Worm (Caenorhabditis elegans) whole organism, L4 larva: ENCODE results near the gene dohh-1.
A peak's percentile ranks its signal among the peaks of the same experiment; 100 is the strongest.

ENCODE experiments used
- F37D6.2 ChIP-seq: sonication (generic microtip); optimal IDR thresholded peaks from 2 replicates; lab custom pipeline; 2016; ENCODE audit warnings: mild to moderate bottlenecking, missing genetic modification characterization, missing compliant biosample characterization
- F49E8.2 ChIP-seq: sonication (generic microtip); optimal IDR thresholded peaks from 2 replicates; lab custom pipeline; 2016; ENCODE audit warnings: missing compliant biosample characterization, mild to moderate bottlenecking, missing genetic modification characterization, borderline replicate concordance
- T26A8.4 ChIP-seq: fragments of 200-800 bp; sonication (Bioruptor generic); IDR thresholded peaks from 2 replicates; pipeline ENCODE4 v1.3.6; 2022; ENCODE audit warnings: missing genetic modification characterization, missing compliant biosample characterization
- Y75B8A.6 ChIP-seq: fragments of 200-800 bp; sonication (Bioruptor generic); IDR thresholded peaks from 2 replicates; pipeline ENCODE4 v1.3.6; 2022; ENCODE audit warnings: missing genetic modification reagents, missing genetic modification characterization, missing compliant biosample characterization
- aha-1 ChIP-seq: fragments of 150-350 bp; peaks from one replicate; lab custom pipeline; 2014; ENCODE audit warnings: missing biosample characterization, missing genetic modification characterization
- aly-2 ChIP-seq: sonication (generic microtip); optimal IDR thresholded peaks from 2 replicates; lab custom pipeline; 2018; ENCODE audit warnings: missing biosample characterization, missing genetic modification characterization
- ama-1 ChIP-seq: fragments of 150-350 bp; optimal IDR thresholded peaks from 2 replicates; lab custom pipeline; 2014; ENCODE audit warnings: inconsistent platforms, mixed read lengths
- arid-1 ChIP-seq: fragments of 200-800 bp; sonication (Bioruptor generic); conservative IDR thresholded peaks from 2 replicates; pipeline ENCODE4 v1.3.6; 2022; ENCODE audit warnings: missing genetic modification reagents, missing genetic modification characterization, missing compliant biosample characterization
- attf-4 ChIP-seq: sonication (generic microtip); optimal IDR thresholded peaks from 3 replicates; lab custom pipeline; 2017; ENCODE audit warnings: missing biosample characterization, missing genetic modification characterization
- ceh-44 ChIP-seq: fragments of 200-800 bp; sonication (Bioruptor generic); IDR thresholded peaks from 2 replicates; pipeline ENCODE4 v1.3.6; 2022; ENCODE audit warnings: missing genetic modification reagents, missing genetic modification characterization, missing compliant biosample characterization
- ceh-62 ChIP-seq: sonication (generic microtip); optimal IDR thresholded peaks from 2 replicates; lab custom pipeline; 2017; ENCODE audit warnings: missing biosample characterization, missing genetic modification characterization
- ceh-82 ChIP-seq: sonication (generic microtip); optimal IDR thresholded peaks from 2 replicates; lab custom pipeline; 2017; ENCODE audit warnings: missing biosample characterization, missing genetic modification characterization
- cey-2 ChIP-seq: sonication (generic microtip); optimal IDR thresholded peaks from 3 replicates; lab custom pipeline; 2017; ENCODE audit warnings: missing genetic modification characterization, mild to moderate bottlenecking, missing compliant biosample characterization, antibody characterized with exemption, borderline replicate concordance; ENCODE audit not compliant: insufficient read depth
- daf-19 ChIP-seq: fragments of 200-800 bp; sonication (Bioruptor generic); conservative IDR thresholded peaks from 2 replicates; pipeline ENCODE4 v1.3.6; 2022; ENCODE audit warnings: missing genetic modification characterization, missing compliant biosample characterization
- daf-8 ChIP-seq: fragments of 200-800 bp; sonication (Bioruptor generic); IDR thresholded peaks from 2 replicates; pipeline ENCODE4 v1.3.6; 2022; ENCODE audit warnings: missing genetic modification characterization, missing compliant biosample characterization
- dmd-6 ChIP-seq: fragments of 200-800 bp; sonication (Bioruptor generic); IDR thresholded peaks from 2 replicates; pipeline ENCODE4 v1.3.6; 2022; ENCODE audit warnings: missing genetic modification reagents, missing genetic modification characterization, missing compliant biosample characterization
- dmd-8 ChIP-seq: fragments of 200-800 bp; sonication (Bioruptor generic); IDR thresholded peaks from 2 replicates; pipeline ENCODE4 v1.3.6; 2022; ENCODE audit warnings: missing genetic modification characterization, missing compliant biosample characterization
- duxl-1 ChIP-seq: sonication (generic microtip); optimal IDR thresholded peaks from 2 replicates; lab custom pipeline; 2016; ENCODE audit warnings: mild to moderate bottlenecking, missing genetic modification characterization, moderate library complexity, missing compliant biosample characterization; ENCODE audit not compliant: poor library complexity
- dve-1 ChIP-seq: sonication (generic microtip); optimal IDR thresholded peaks from 2 replicates; lab custom pipeline; 2017; ENCODE audit warnings: antibody characterized with exemption, mild to moderate bottlenecking, missing genetic modification characterization, missing compliant biosample characterization; ENCODE audit not compliant: insufficient read depth
- egl-43 ChIP-seq: fragments of 200-800 bp; sonication (Bioruptor generic); IDR thresholded peaks from 2 replicates; pipeline ENCODE4 v1.3.6; 2022; ENCODE audit warnings: missing genetic modification reagents, missing genetic modification characterization, missing compliant biosample characterization
- fos-1 ChIP-seq: fragments of 150-350 bp; optimal IDR thresholded peaks from 2 replicates; lab custom pipeline; 2014; ENCODE audit warnings: missing biosample characterization, missing genetic modification characterization
- hlh-11 ChIP-seq: fragments of 200-800 bp; sonication (Bioruptor generic); optimal IDR thresholded peaks from 2 replicates; lab custom pipeline; 2018; ENCODE audit warnings: mild to moderate bottlenecking, missing genetic modification characterization, missing compliant biosample characterization
- hmg-1.1 ChIP-seq: fragments of 200-800 bp; sonication (Bioruptor generic); IDR thresholded peaks from 2 replicates; pipeline ENCODE4 v1.3.6; 2022; ENCODE audit warnings: missing genetic modification reagents, missing genetic modification characterization, missing compliant biosample characterization
- jun-1 ChIP-seq: fragments of 150-350 bp; optimal IDR thresholded peaks from 2 replicates; lab custom pipeline; 2014; ENCODE audit warnings: missing biosample characterization, missing genetic modification reagents, missing genetic modification characterization
- lin-1 ChIP-seq: fragments of 200-800 bp; sonication (Bioruptor generic); IDR thresholded peaks from 2 replicates; pipeline ENCODE4 v1.3.6; 2022; ENCODE audit warnings: missing genetic modification reagents, missing genetic modification characterization, missing compliant biosample characterization
- lin-29 ChIP-seq: fragments of 200-800 bp; sonication (Bioruptor generic); IDR thresholded peaks from 2 replicates; pipeline ENCODE4 v1.3.6; 2022; ENCODE audit warnings: missing genetic modification reagents, missing genetic modification characterization, missing compliant biosample characterization
- lin-38 ChIP-seq: fragments of 200-800 bp; sonication (Bioruptor generic); IDR thresholded peaks from 2 replicates; pipeline ENCODE4 v1.3.6; 2022; ENCODE audit warnings: missing genetic modification reagents, missing genetic modification characterization, missing compliant biosample characterization
- madf-9 ChIP-seq: fragments of 200-800 bp; sonication (Bioruptor generic); conservative IDR thresholded peaks from 2 replicates; pipeline ENCODE4 v1.3.6; 2022; ENCODE audit warnings: missing genetic modification reagents, missing genetic modification characterization, missing compliant biosample characterization
- mdl-1 ChIP-seq, 2 experiments: fragments of 150-350 bp in 1 of 2; sonication (generic microtip) in 1 of 2; optimal IDR thresholded peaks; 2 replicates each; lab custom pipeline; 2014 to 2017; ENCODE audit warnings: missing biosample characterization in 2 of 2, missing genetic modification characterization in 2 of 2
- mxl-3 ChIP-seq: fragments of 200-800 bp; sonication (Bioruptor generic); optimal IDR thresholded peaks from 2 replicates; lab custom pipeline; 2018; ENCODE audit warnings: mild to moderate bottlenecking, missing genetic modification characterization, missing compliant biosample characterization
- nhr-10 ChIP-seq: fragments of 150-350 bp; optimal IDR thresholded peaks from 2 replicates; lab custom pipeline; 2014; ENCODE audit warnings: missing biosample characterization, missing genetic modification characterization
- nhr-102 ChIP-seq: sonication (generic microtip); optimal IDR thresholded peaks from 2 replicates; lab custom pipeline; 2016; ENCODE audit warnings: mild to moderate bottlenecking, missing genetic modification characterization, moderate library complexity, missing compliant biosample characterization
- nhr-111 ChIP-seq: fragments of 200-800 bp; sonication (Bioruptor generic); optimal IDR thresholded peaks from 2 replicates; lab custom pipeline; 2018; ENCODE audit warnings: mild to moderate bottlenecking, missing genetic modification characterization, missing compliant biosample characterization
- nhr-237 ChIP-seq: sonication (generic microtip); optimal IDR thresholded peaks from 2 replicates; lab custom pipeline; 2017; ENCODE audit warnings: missing biosample characterization, missing genetic modification characterization
- nhr-25 ChIP-seq: sonication (generic microtip); optimal IDR thresholded peaks from 2 replicates; lab custom pipeline; 2017; ENCODE audit warnings: missing genetic modification characterization, mild to moderate bottlenecking, missing compliant biosample characterization, antibody characterized with exemption, moderate library complexity, borderline replicate concordance; ENCODE audit not compliant: insufficient read depth
- nhr-41 ChIP-seq: fragments of 200-800 bp; sonication (Bioruptor generic); IDR thresholded peaks from 2 replicates; pipeline ENCODE4 v1.3.6; 2022; ENCODE audit warnings: missing genetic modification reagents, missing genetic modification characterization, missing compliant biosample characterization
- nhr-48 ChIP-seq: sonication (generic microtip); optimal IDR thresholded peaks from 2 replicates; lab custom pipeline; 2016; ENCODE audit warnings: mild to moderate bottlenecking, missing genetic modification characterization, missing compliant biosample characterization
- nhr-6 ChIP-seq: fragments of 150-350 bp; optimal IDR thresholded peaks from 2 replicates; lab custom pipeline; 2014; ENCODE audit warnings: missing biosample characterization, missing genetic modification characterization
- rbr-2 ChIP-seq: sonication (generic microtip); optimal IDR thresholded peaks from 2 replicates; lab custom pipeline; 2016; ENCODE audit warnings: missing genotype, missing genetic modification characterization, missing compliant biosample characterization
- sdz-12 ChIP-seq: fragments of 200-800 bp; sonication (Bioruptor generic); optimal IDR thresholded peaks from 2 replicates; lab custom pipeline; 2018; ENCODE audit warnings: mild to moderate bottlenecking, missing genetic modification characterization, missing compliant biosample characterization
- set-16 ChIP-seq: fragments of 200-800 bp; sonication (Bioruptor generic); IDR thresholded peaks from 2 replicates; pipeline ENCODE4 v1.3.6; 2022; ENCODE audit warnings: missing genetic modification reagents, missing genetic modification characterization, missing compliant biosample characterization
- skn-1 ChIP-seq: fragments of 150-350 bp; optimal IDR thresholded peaks from 2 replicates; lab custom pipeline; 2014; ENCODE audit warnings: missing biosample characterization, missing genetic modification characterization
- spr-1 ChIP-seq: sonication (generic microtip); optimal IDR thresholded peaks from 2 replicates; lab custom pipeline; 2016; ENCODE audit warnings: mild to moderate bottlenecking, missing genetic modification characterization, missing compliant biosample characterization
- unc-62 ChIP-seq, 3 experiments: fragments of 150-350 bp in 1 of 3; sonication (generic microtip); optimal IDR thresholded peaks in 2 of 3; peaks in 1 of 3; 1 replicate in 1 of 3; 2 replicates in 2 of 3; lab custom pipeline; 2014 to 2017; ENCODE audit warnings: missing biosample characterization in 3 of 3, missing genetic modification characterization in 3 of 3, missing genetic modification reagents in 3 of 3, missing genotype in 1 of 3
- zag-1 ChIP-seq: fragments of 150-350 bp; optimal IDR thresholded peaks from 2 replicates; lab custom pipeline; 2014; ENCODE audit warnings: missing biosample characterization, missing genetic modification characterization
- zfp-2 ChIP-seq: sonication (generic microtip); optimal IDR thresholded peaks from 2 replicates; lab custom pipeline; 2016; ENCODE audit warnings: mild to moderate bottlenecking, missing genetic modification characterization, missing compliant biosample characterization
- zfp-3 ChIP-seq: fragments of 200-800 bp; sonication (Bioruptor generic); conservative IDR thresholded peaks from 2 replicates; pipeline ENCODE4 v1.3.6; 2022; ENCODE audit warnings: missing genetic modification reagents, missing genetic modification characterization, missing compliant biosample characterization
- ztf-7 ChIP-seq: fragments of 150-350 bp; optimal IDR thresholded peaks from 2 replicates; lab custom pipeline; 2014; ENCODE audit warnings: missing biosample characterization, missing genetic modification characterization

Gene dohh-1

ce11 chrII:10544374-10544908, 35.3 kb upstream of the dohh-1 start (continued):
- TF ChIP-seq nhr-48 (tag; lab: Kevin White, UChicago) (no peak), fos-1 (no peak), daf-19 (GFP tag; lab: Robert Waterston, UW) (no peak), lin-38 (GFP tag; lab: Robert Waterston, UW) (no peak), ceh-44 (GFP tag; lab: Robert Waterston, UW) (no peak), nhr-10 (no peak), nhr-102 (tag; lab: Kevin White, UChicago) (no peak), zfp-3 (peak; percentile 64; the same call in 1 of the 2 replicates), ama-1 (no peak), skn-1 (no peak), nhr-6 (tag; lab: Kevin White, UChicago) (no peak), mdl-1 (tag; optimal IDR thresholded peaks at IDR 0.05; lab: Kevin White, UChicago) (no peak), madf-9 (GFP tag; lab: Robert Waterston, UW) (no peak), attf-4 (tag; lab: Kevin White, UChicago) (no peak), jun-1 (tag; lab: Kevin White, UChicago) (no peak), ztf-7 (tag; lab: Kevin White, UChicago) (no peak), lin-29 (GFP tag; lab: Robert Waterston, UW) (no peak; the same call in 1 of the 2 replicates), spr-1 (tag; lab: Kevin White, UChicago) (no peak), hlh-11 (tag; lab: Kevin White, UChicago) (no peak), aly-2 (tag; lab: Kevin White, UChicago) (no peak), T26A8.4 (GFP tag; lab: Robert Waterston, UW) (0 out of 2 replicates have a peak, but pooled peaks have one; percentile 9), aha-1 (peak; percentile 94), nhr-237 (tag; lab: Kevin White, UChicago) (no peak), F37D6.2 (no peak), rbr-2 (no peak), lin-1 (GFP tag; lab: Robert Waterston, UW) (no peak)
- TF ChIP-seq, all 104 proteins: peak for 15

- TF ChIP-seq aha-1 (peak; percentile 99), ceh-82 (tag; lab: Kevin White, UChicago) (no peak), ztf-7 (tag; lab: Kevin White, UChicago) (no peak), nhr-10 (no peak), ceh-62 (no peak), unc-62 (GFP tag; optimal IDR thresholded peaks at IDR 0.05 in 1 of 2; lab: Kevin White, UChicago) (no peak), unc-62 (tag; optimal IDR thresholded peaks at IDR 0.05; lab: Kevin White, UChicago) (no peak), fos-1 (no peak), zfp-3 (0 out of 2 replicates have a peak, but pooled peaks have one; percentile 24), zag-1 (tag; lab: Kevin White, UChicago) (no peak), duxl-1 (tag; lab: Kevin White, UChicago) (no peak), mxl-3 (GFP tag; lab: Kevin White, UChicago) (no peak), ceh-44 (GFP tag; lab: Robert Waterston, UW) (no peak), cey-2 (tag; lab: Kevin White, UChicago) (no peak), dmd-6 (GFP tag; lab: Robert Waterston, UW) (no peak), hmg-1.1 (GFP tag; lab: Robert Waterston, UW) (0 out of 2 replicates have a peak, but pooled peaks have one; percentile 5), Y75B8A.6 (GFP tag; lab: Robert Waterston, UW) (peak; percentile 75; the same call in 1 of the 2 replicates), dve-1 (no peak), nhr-111 (GFP tag; lab: Kevin White, UChicago) (no peak), arid-1 (GFP tag; lab: Robert Waterston, UW) (peak; percentile 50; the same call in 1 of the 2 replicates), mdl-1 (tag; optimal IDR thresholded peaks at IDR 0.05; lab: Kevin White, UChicago) (no peak), egl-43 (GFP tag; lab: Robert Waterston, UW) (peak; percentile 50), set-16 (GFP tag; lab: Robert Waterston, UW) (no peak), nhr-41 (GFP tag; lab: Robert Waterston, UW) (no peak), sdz-12 (peak; percentile 68), F49E8.2 (tag; lab: Kevin White, UChicago) (peak; percentile 23), attf-4 (tag; lab: Kevin White, UChicago) (no peak), nhr-25 (tag; lab: Kevin White, UChicago) (peak; percentile 3), aly-2 (tag; lab: Kevin White, UChicago) (no peak), daf-8 (no peak), dmd-8 (no peak), zfp-2 (tag; lab: Kevin White, UChicago) (no peak)
These were observed 34.5 kb upstream of the dohh-1 start for ce11 chrII:10545213-10545612.
